Fruit fly (Drosophila melanogaster): ENCODE data around the gene PGRP-SB2.
A peak's percentile ranks its signal among the peaks of the same experiment; 100 is the strongest.

Gene PGRP-SB2

dm6 chr3L:16765647-16766628, 39.6 kb downstream of the PGRP-SB2 start, which contains the start of gene Nrt (continued):
- TF ChIP-seq CG12769 (tag; optimal IDR thresholded peaks at IDR 0.05), result peak; percentile 47
- TF ChIP-seq CG1792 (GFP tag; optimal IDR thresholded peaks at IDR 0.05), result no peak
- peak; percentile 17 for TF ChIP-seq CTCF (GFP tag; optimal IDR thresholded peaks at IDR 0.05)
- TF ChIP-seq gcm2 (GFP tag; optimal IDR thresholded peaks at IDR 0.05), result no peak
- TF ChIP-seq ro (GFP tag; IDR thresholded peaks at IDR 0.05), result no peak
- TF ChIP-seq CG11723 (GFP tag; optimal IDR thresholded peaks at IDR 0.05), result peak; percentile 0
- no peak for TF ChIP-seq NC2α (GFP tag; optimal IDR thresholded peaks at IDR 0.05)
- peak; percentile 48 for TF ChIP-seq pfk (GFP tag; optimal IDR thresholded peaks at IDR 0.05)
- no peak for TF ChIP-seq CG5245 (GFP tag; optimal IDR thresholded peaks at IDR 0.05)
- peak; percentile 16 for TF ChIP-seq CG12219 (GFP tag; optimal IDR thresholded peaks at IDR 0.05)
- peak; percentile 43; the same call in 1 of the 2 replicates for TF ChIP-seq ato (GFP tag; IDR thresholded peaks at IDR 0.05; ENCODE audit: partially characterized antibody)
- TF ChIP-seq pan (optimal IDR thresholded peaks at IDR 0.05), result no peak
- TF ChIP-seq pan (GFP tag; optimal IDR thresholded peaks at IDR 0.05 in 1 of 2, IDR thresholded peaks at IDR 0.05 in 1 of 2), result no peak
- TF ChIP-seq hb (GFP tag; IDR thresholded peaks at IDR 0.05; ENCODE audit: partially characterized antibody), result no peak
- TF ChIP-seq Lpt (GFP tag; optimal IDR thresholded peaks at IDR 0.05), result no peak
- TF ChIP-seq NFAT (GFP tag; IDR thresholded peaks at IDR 0.05), result no peak
- TF ChIP-seq HLH3B (GFP tag; IDR thresholded peaks at IDR 0.05), result peak; percentile 60; the same call in 1 of the 2 replicates
- TF ChIP-seq TFAM (GFP tag; optimal IDR thresholded peaks at IDR 0.05), result no peak
- TF ChIP-seq CG14441 (GFP tag; IDR thresholded peaks at IDR 0.05), result 0 out of 2 replicates have a peak, but pooled peaks have one; percentile 12
- no peak for TF ChIP-seq wor (GFP tag; IDR thresholded peaks at IDR 0.05)
- TF ChIP-seq Dip3 (GFP tag; optimal IDR thresholded peaks at IDR 0.05), result no peak
- TF ChIP-seq H15 (GFP tag; IDR thresholded peaks at IDR 0.05), result no peak
- TF ChIP-seq Atf3 (GFP tag; optimal IDR thresholded peaks at IDR 0.05), result no peak
- TF ChIP-seq E2f1 (GFP tag; IDR thresholded peaks at IDR 0.05), result peak; percentile 36; the same call in 1 of the 2 replicates
- TF ChIP-seq zfh2 (GFP tag; optimal IDR thresholded peaks at IDR 0.05), result no peak
- TF ChIP-seq CG1233 (GFP tag; optimal IDR thresholded peaks at IDR 0.05), result peak; percentile 59
- no peak for TF ChIP-seq dan (GFP tag; IDR thresholded peaks at IDR 0.05)
- peak; percentile 15 for TF ChIP-seq CG1603 (tag; optimal IDR thresholded peaks at IDR 0.05)
- peak; percentile 80 for TF ChIP-seq Hmr (GFP tag; optimal IDR thresholded peaks at IDR 0.05)
- no peak for TF ChIP-seq disco-r (GFP tag; optimal IDR thresholded peaks at IDR 0.05)
- peak; percentile 80 for TF ChIP-seq Xrp1 (GFP tag; IDR thresholded peaks at IDR 0.05)
- no peak for TF ChIP-seq cad (GFP tag; optimal IDR thresholded peaks at IDR 0.05)
- peak; percentile 73 for TF ChIP-seq Rfx (GFP tag; IDR thresholded peaks at IDR 0.05)
- TF ChIP-seq CG10431 (GFP tag; optimal IDR thresholded peaks at IDR 0.05), result peak; percentile 26
- no peak for TF ChIP-seq otp (GFP tag; IDR thresholded peaks at IDR 0.05)
- TF ChIP-seq CG6854 (GFP tag; optimal IDR thresholded peaks at IDR 0.05), result no peak
- no peak for TF ChIP-seq fu2 (GFP tag; optimal IDR thresholded peaks at IDR 0.05)
- TF ChIP-seq CG10274 (GFP tag; optimal IDR thresholded peaks at IDR 0.05), result no peak
- TF ChIP-seq sens (GFP tag), result peak; percentile 75
- no peak for TF ChIP-seq yki (optimal IDR thresholded peaks at IDR 0.05)
- TF ChIP-seq jigr1 (GFP tag; IDR thresholded peaks at IDR 0.05), result no peak
- TF ChIP-seq Hr78 (GFP tag; optimal IDR thresholded peaks at IDR 0.05), result peak in 1 of 2 experiments; percentile 21
- 0 out of 4 replicates have a peak, but pooled peaks have one; percentile 22 for TF ChIP-seq Dll (GFP tag; IDR thresholded peaks at IDR 0.05; ENCODE audit: partially characterized antibody)
- TF ChIP-seq Mad (GFP tag; optimal IDR thresholded peaks at IDR 0.05), result no peak
- peak; percentile 29 for TF ChIP-seq Neu2 (GFP tag; optimal IDR thresholded peaks at IDR 0.05; ENCODE audit: borderline replicate concordance)
- TF ChIP-seq CG7928 (GFP tag; optimal IDR thresholded peaks at IDR 0.05), result peak; percentile 1
- no peak for TF ChIP-seq CG31224 (GFP tag; IDR thresholded peaks at IDR 0.05)
- no peak for TF ChIP-seq bab2 (GFP tag; optimal IDR thresholded peaks at IDR 0.05)
- no peak for TF ChIP-seq Bdp1 (GFP tag; optimal IDR thresholded peaks at IDR 0.05)
- TF ChIP-seq insv (GFP tag; optimal IDR thresholded peaks at IDR 0.05), result peak in 1 of 2 experiments; percentile 61
- no peak for TF ChIP-seq ham (GFP tag; IDR thresholded peaks at IDR 0.05)
